Worm (Caenorhabditis elegans): ENCODE measurements around the gene fahd-1.

The fahd-1 gene

ce11 chrIII:7878852-7879329 is 13.2 kb upstream of the fahd-1 start, which contains the start of gene sup-18:
Gene sup-18 (minus strand): TSS chrIII:7878902.
- TF ChIP-seq ZK337.2 (GFP tag; IDR thresholded peaks at IDR 0.05), result no peak
- peak in 1 of 2 experiments; percentile 36 for TF ChIP-seq unc-62 (GFP tag; optimal IDR thresholded peaks at IDR 0.05 in 1 of 2)
- no peak for TF ChIP-seq unc-62 (tag; optimal IDR thresholded peaks at IDR 0.05)

ce11 chrIII:7880132-7880715 is 11.8 kb upstream of the fahd-1 start:
- TF ChIP-seq nhr-48 (tag; optimal IDR thresholded peaks at IDR 0.05) (no peak), nhr-11 (tag; optimal IDR thresholded peaks at IDR 0.05) (peak; percentile 41), madf-5 (GFP tag; IDR thresholded peaks at IDR 0.05) (no peak)

ce11 chrIII:7882900-7883299 is 9.2 kb upstream of the fahd-1 start, which contains the start of gene ZK688.9:
Gene ZK688.9 (minus strand): TSS chrIII:7883000.
- no peak for TF ChIP-seq arid-1 (GFP tag; conservative IDR thresholded peaks at IDR 0.05)
- no peak for TF ChIP-seq fkh-10 (GFP tag; optimal IDR thresholded peaks at IDR 0.05)
- no peak for TF ChIP-seq nhr-48 (tag; optimal IDR thresholded peaks at IDR 0.05)
- TF ChIP-seq ceh-20 (GFP tag; IDR thresholded peaks at IDR 0.05), result no peak
- no peak for TF ChIP-seq R02D3.7 (tag; optimal IDR thresholded peaks at IDR 0.05)
- no peak for TF ChIP-seq php-3 (GFP tag; IDR thresholded peaks at IDR 0.05)
- TF ChIP-seq ZK546.5 (tag; optimal IDR thresholded peaks at IDR 0.05), result no peak

ce11 chrIII:7884863-7885262 is 7.2 kb upstream of the fahd-1 start, which contains the start of gene ZK688.11:
Gene ZK688.11 (minus strand): TSS chrIII:7884963.
- TF ChIP-seq nhr-41 (GFP tag; IDR thresholded peaks at IDR 0.05), result no peak
- no peak for TF ChIP-seq dpl-1 (GFP tag; optimal IDR thresholded peaks at IDR 0.05)
- TF ChIP-seq lir-3 (tag; optimal IDR thresholded peaks at IDR 0.05), result no peak
- TF ChIP-seq dve-1 (tag; optimal IDR thresholded peaks at IDR 0.05; ENCODE audit: insufficient read depth), result peak; percentile 3
- peak; percentile 27 for TF ChIP-seq mep-1 (tag; optimal IDR thresholded peaks at IDR 0.05)

- TF ChIP-seq ceh-82 (tag; optimal IDR thresholded peaks at IDR 0.05) (no peak), aha-1 (tag) (no peak), lir-3 (tag; optimal IDR thresholded peaks at IDR 0.05) (no peak), tag-97 (GFP tag; IDR thresholded peaks at IDR 0.05) (no peak), ceh-44 (GFP tag; IDR thresholded peaks at IDR 0.05) (no peak), ama-1 (optimal IDR thresholded peaks at IDR 0.05) (no peak), nhr-41 (GFP tag; IDR thresholded peaks at IDR 0.05) (no peak), cey-2 (tag; optimal IDR thresholded peaks at IDR 0.05; ENCODE audit: borderline replicate concordance, insufficient read depth) (no peak), jun-1 (tag; optimal IDR thresholded peaks at IDR 0.05) (no peak), zip-2 (tag; optimal IDR thresholded peaks at IDR 0.05) (no peak), nhr-111 (GFP tag; optimal IDR thresholded peaks at IDR 0.05) (no peak), nhr-77 (tag; optimal IDR thresholded peaks at IDR 0.05) (no peak), unc-62 (GFP tag; optimal IDR thresholded peaks at IDR 0.05 in 1 of 2) (no peak), unc-62 (tag; optimal IDR thresholded peaks at IDR 0.05) (no peak), F37D6.2 (tag; optimal IDR thresholded peaks at IDR 0.05) (no peak), daf-16 (GFP tag; optimal IDR thresholded peaks at IDR 0.05) (no peak), daf-16 (tag; optimal IDR thresholded peaks at IDR 0.05) (no peak), nhr-48 (tag; optimal IDR thresholded peaks at IDR 0.05) (no peak)
Observed at ce11 chrIII:7889036-7889435, 3.0 kb upstream of the fahd-1 start.

- TF ChIP-seq unc-62 (GFP tag; optimal IDR thresholded peaks at IDR 0.05 in 1 of 2) (peak in 1 of 2 experiments; percentile 79), unc-62 (tag; optimal IDR thresholded peaks at IDR 0.05) (no peak), ceh-32 (tag; optimal IDR thresholded peaks at IDR 0.05; ENCODE audit: poor library complexity) (no peak), hlh-30 (tag; optimal IDR thresholded peaks at IDR 0.05; ENCODE audit: insufficient read depth) (peak; percentile 12), nhr-6 (tag; optimal IDR thresholded peaks at IDR 0.05) (no peak)
Observed at ce11 chrIII:7892333-7892732, 277 bp downstream of the fahd-1 start.

All from whole organism, L4 larva.